Fruit fly (Drosophila melanogaster): ENCODE measurements around the gene CG12061.

Gene CG12061

DNA sequence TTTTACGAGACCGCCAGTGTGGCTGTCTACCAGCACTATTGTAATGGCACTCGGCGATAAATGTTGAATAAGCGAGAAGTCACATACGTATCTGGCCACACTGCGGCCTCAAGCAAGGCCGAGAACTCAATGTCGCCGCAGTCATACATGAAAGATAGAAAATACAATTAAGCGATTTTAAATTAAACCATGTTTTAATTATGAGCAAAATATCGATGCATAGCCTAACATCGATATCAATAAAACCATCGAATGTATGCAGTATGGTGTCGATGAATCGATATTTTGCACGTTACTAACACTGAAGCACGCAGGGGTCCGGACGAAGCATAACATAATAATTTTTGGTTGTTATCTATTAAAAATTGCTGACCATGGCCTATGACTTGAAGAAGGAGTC lies 22.7 kb upstream of the CG12061 start, which contains the start of the genes Rab21 and Coa7 (continued):
- TF ChIP-seq NK7.1 (GFP tag; optimal IDR thresholded peaks at IDR 0.05), result no peak
- peak; percentile 10 for TF ChIP-seq CG17802 (tag; optimal IDR thresholded peaks at IDR 0.05)
- TF ChIP-seq sens-2 (GFP tag; IDR thresholded peaks at IDR 0.05), result no peak
- no peak for TF ChIP-seq CG6654 (GFP tag; optimal IDR thresholded peaks at IDR 0.05)
- peak; percentile 63 for TF ChIP-seq nmo (GFP tag; optimal IDR thresholded peaks at IDR 0.05)

DNA sequence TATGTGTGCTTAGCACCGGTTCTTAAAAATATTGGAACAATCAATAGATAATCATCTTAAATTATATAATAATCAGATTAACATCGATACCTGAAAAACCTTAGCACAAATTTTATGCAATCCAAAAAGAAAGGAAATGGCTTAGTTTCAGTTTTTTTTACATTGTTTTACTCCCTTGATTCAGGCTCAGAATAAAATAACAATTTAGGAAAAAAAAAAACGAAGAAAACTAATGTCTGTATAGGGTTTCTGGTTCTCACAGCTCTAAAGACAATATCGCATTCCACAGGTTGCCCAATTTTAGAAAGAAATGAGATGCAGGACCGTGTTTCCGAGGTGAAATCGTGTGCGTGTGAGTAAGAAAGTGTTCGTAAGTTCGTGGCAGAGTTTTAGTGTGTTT lies 13.3 kb upstream of the CG12061 start, which contains the start of gene zyd:
TSS of gene zyd (plus strand) at position 301 of the 400 bp plus-strand sequence.
- TF ChIP-seq Trl (optimal IDR thresholded peaks at IDR 0.05), result no peak
- TF ChIP-seq Trl (GFP tag; optimal IDR thresholded peaks at IDR 0.05), result no peak

DNA sequence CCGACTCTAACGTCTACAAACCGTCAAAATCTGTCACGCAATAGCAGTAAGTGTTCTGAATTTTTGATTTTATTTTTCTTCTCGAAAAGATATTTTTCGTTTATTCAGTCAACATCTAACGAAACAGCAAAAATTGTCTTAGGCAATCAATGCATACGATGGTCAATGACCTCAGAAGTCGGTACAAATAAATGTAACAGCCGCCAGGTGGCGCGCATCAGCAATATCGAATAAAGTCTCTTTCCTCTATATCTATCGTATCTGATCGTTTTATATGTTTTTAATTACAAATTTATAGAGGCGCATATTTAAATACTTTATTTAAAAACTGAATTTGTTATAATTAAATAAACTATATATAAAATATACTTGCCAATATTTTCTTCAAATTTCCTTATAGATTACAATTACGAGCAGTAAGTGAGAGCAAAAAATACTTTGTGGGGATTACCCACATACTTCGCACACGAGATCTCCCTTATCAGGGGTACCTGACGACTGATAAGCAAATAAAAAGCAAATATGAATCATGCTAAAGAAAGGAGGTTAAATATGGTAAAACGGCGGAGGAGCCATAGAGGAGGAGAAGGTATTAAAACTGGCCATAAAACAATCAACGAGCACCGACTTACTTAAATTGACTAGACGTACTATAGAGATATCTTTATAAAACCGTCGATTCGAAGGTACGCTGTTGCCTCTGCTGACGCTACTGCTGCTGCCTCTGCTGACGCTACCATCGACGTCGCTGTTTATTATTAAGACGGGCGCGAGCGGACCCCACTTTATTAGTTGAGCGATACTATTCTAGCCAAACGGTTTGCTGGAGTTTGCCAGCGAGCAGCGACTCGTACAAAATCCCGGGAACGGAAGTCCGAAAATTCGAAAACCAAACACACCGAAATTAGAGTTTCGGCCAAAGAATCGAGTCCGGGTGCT lies 31.9 kb downstream of the CG12061 start, which contains the start of gene CG17167:
TSS of gene CG17167 (plus strand) at position 781 of the 939 bp plus-strand sequence.
- no peak for TF ChIP-seq CG11456 (GFP tag; IDR thresholded peaks at IDR 0.05)
- TF ChIP-seq CG2199 (GFP tag; IDR thresholded peaks at IDR 0.05), result peak; percentile 69; the same call in 1 of the 3 replicates
- peak; percentile 82 for TF ChIP-seq CTCF (GFP tag; optimal IDR thresholded peaks at IDR 0.05)
- no peak for TF ChIP-seq fd102C (GFP tag; optimal IDR thresholded peaks at IDR 0.05)
- TF ChIP-seq CG4617 (GFP tag; optimal IDR thresholded peaks at IDR 0.05; ENCODE audit: borderline replicate concordance), result no peak
- no peak for TF ChIP-seq cwo (GFP tag; optimal IDR thresholded peaks at IDR 0.05)
- peak; percentile 1 for TF ChIP-seq exex (tag; optimal IDR thresholded peaks at IDR 0.05)
- no peak for TF ChIP-seq aop (GFP tag; IDR thresholded peaks at IDR 0.05)
- no peak for TF ChIP-seq CG17802 (tag; optimal IDR thresholded peaks at IDR 0.05)
- no peak for TF ChIP-seq scrt (GFP tag; optimal IDR thresholded peaks at IDR 0.05)
- no peak for TF ChIP-seq NK7.1 (GFP tag; optimal IDR thresholded peaks at IDR 0.05)
- TF ChIP-seq CG10979 (tag; optimal IDR thresholded peaks at IDR 0.05), result peak; percentile 68
- peak; percentile 69 for TF ChIP-seq Adf1 (GFP tag; IDR thresholded peaks at IDR 0.05)
- no peak for TF ChIP-seq Dp (GFP tag; optimal IDR thresholded peaks at IDR 0.05)
- TF ChIP-seq Poxn (GFP tag; IDR thresholded peaks at IDR 0.05), result no peak

DNA sequence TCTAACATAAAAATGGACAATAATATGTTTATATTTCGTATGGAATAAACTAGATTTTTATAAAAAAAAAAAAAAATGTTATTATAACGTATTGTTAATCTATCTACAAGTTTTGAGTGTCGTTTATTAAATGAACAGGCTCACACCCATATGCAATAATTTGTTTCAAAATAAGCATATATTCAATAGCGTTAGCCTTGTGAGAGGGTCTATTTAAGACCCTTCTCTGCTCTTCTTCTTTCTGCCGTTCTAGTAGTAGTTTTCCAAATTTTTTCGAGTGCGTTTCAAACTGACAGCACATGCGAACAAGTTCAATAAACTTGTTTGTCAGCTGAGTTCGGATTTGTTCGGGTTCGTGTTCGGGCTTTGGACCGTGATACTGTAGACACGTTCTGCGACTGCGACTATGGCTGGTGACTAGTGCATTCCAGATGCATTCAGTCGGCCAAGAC lies 35.4 kb downstream of the CG12061 start:
- TF ChIP-seq stc (GFP tag; IDR thresholded peaks at IDR 0.05), result no peak
- no peak for TF ChIP-seq gfzf (GFP tag; optimal IDR thresholded peaks at IDR 0.05)
- TF ChIP-seq Xbp1 (GFP tag; optimal IDR thresholded peaks at IDR 0.05), result peak; percentile 1
- TF ChIP-seq gem (tag; optimal IDR thresholded peaks at IDR 0.05), result peak; percentile 44
- TF ChIP-seq CG17385 (GFP tag; optimal IDR thresholded peaks at IDR 0.05), result peak; percentile 45
- TF ChIP-seq hbn (GFP tag; IDR thresholded peaks at IDR 0.05; ENCODE audit: partially characterized antibody), result no peak
- TF ChIP-seq Ravus (GFP tag; IDR thresholded peaks at IDR 0.05), result no peak
- TF ChIP-seq Dad (GFP tag; optimal IDR thresholded peaks at IDR 0.05), result no peak
- TF ChIP-seq gce (GFP tag; IDR thresholded peaks at IDR 0.05), result no peak
- TF ChIP-seq grau (tag; optimal IDR thresholded peaks at IDR 0.05), result peak; percentile 18
- 0 out of 4 replicates have a peak, but pooled peaks have one; percentile 55 for TF ChIP-seq chinmo (GFP tag; IDR thresholded peaks at IDR 0.05; ENCODE audit: partially characterized antibody)
- TF ChIP-seq CG14441 (GFP tag; IDR thresholded peaks at IDR 0.05), result no peak
- TF ChIP-seq ind (GFP tag; optimal IDR thresholded peaks at IDR 0.05), result no peak
- TF ChIP-seq CoRest (tag; optimal IDR thresholded peaks at IDR 0.05), result peak; percentile 35
- TF ChIP-seq Hr51 (GFP tag; optimal IDR thresholded peaks at IDR 0.05), result peak in 1 of 2 experiments; percentile 41
- no peak for TF ChIP-seq CG7963 (GFP tag; IDR thresholded peaks at IDR 0.05; ENCODE audit: partially characterized antibody)
- TF ChIP-seq B-H2 (GFP tag; optimal IDR thresholded peaks at IDR 0.05), result no peak
- TF ChIP-seq CG2678 (tag; optimal IDR thresholded peaks at IDR 0.05), result peak; percentile 26
- peak; percentile 44 for TF ChIP-seq phol (tag; optimal IDR thresholded peaks at IDR 0.05)
- TF ChIP-seq CG18262 (tag; optimal IDR thresholded peaks at IDR 0.05), result peak; percentile 21
- TF ChIP-seq cato (GFP tag; optimal IDR thresholded peaks at IDR 0.05; ENCODE audit: borderline replicate concordance), result no peak
- TF ChIP-seq CG2712 (tag; optimal IDR thresholded peaks at IDR 0.05), result peak; percentile 8
- TF ChIP-seq CG7928 (GFP tag; optimal IDR thresholded peaks at IDR 0.05), result no peak
- peak; percentile 33 for TF ChIP-seq CG7839 (tag; optimal IDR thresholded peaks at IDR 0.05)
